Fruit fly (Drosophila melanogaster) S2 (cell line): ENCODE measurements around the gene RpL30.

Source experiments
- CG8478 ChIP-seq: fragments of >200 bp; optimal IDR thresholded peaks from 2 replicates; lab custom pipeline; 2018
- CTCF ChIP-seq, 2 experiments: fragments of >200 bp; optimal IDR thresholded peaks; 2 replicates each; lab custom pipeline; 2018

- TF ChIP-seq CTCF (optimal IDR thresholded peaks at IDR 0.05; lab: Kevin White, UChicago) (no peak), CG8478 (no peak)
Measured at dm6 chr2L:18976749-18977148, 32.4 kb downstream of the RpL30 start.
